Worm (Caenorhabditis elegans) whole organism, mixed stage, embryonic: ENCODE results near the gene F36H12.5.
"Not testable (repeated sequence)": the region's sequence is repeated elsewhere in the genome, so short reads cannot be mapped to it uniquely, and the experiment has no call there.

ENCODE experiments used
- M03D4.4 ChIP-seq: sonication (generic microtip); optimal IDR thresholded peaks from 2 replicates; lab custom pipeline; 2017; ENCODE audit warnings: mild to moderate bottlenecking, missing genetic modification characterization, missing compliant biosample characterization
- bed-3 ChIP-seq: fragments of 200-800 bp; sonication (Bioruptor generic); optimal IDR thresholded peaks from 3 replicates; lab custom pipeline; 2018; ENCODE audit warnings: mild to moderate bottlenecking, missing genetic modification characterization, moderate library complexity, missing compliant biosample characterization
- blmp-1 ChIP-seq: fragments of 150-350 bp; optimal IDR thresholded peaks from 2 replicates; lab custom pipeline; 2014; ENCODE audit warnings: missing biosample characterization, missing genetic modification characterization
- ceh-39 ChIP-seq: fragments of 150-350 bp; optimal IDR thresholded peaks from 2 replicates; lab custom pipeline; 2014; ENCODE audit warnings: missing biosample characterization, missing genetic modification characterization
- ceh-43 ChIP-seq: fragments of 200-800 bp; sonication (Bioruptor generic); optimal IDR thresholded peaks from 2 replicates; lab custom pipeline; 2018; ENCODE audit warnings: mild to moderate bottlenecking, missing genetic modification characterization, moderate library complexity, missing compliant biosample characterization
- ceh-83 ChIP-seq: fragments of 200-800 bp; sonication (Bioruptor generic); optimal IDR thresholded peaks from 2 replicates; lab custom pipeline; 2018; ENCODE audit warnings: mild to moderate bottlenecking, missing genetic modification characterization, missing compliant biosample characterization
- cnd-1 ChIP-seq: fragments of 200-800 bp; sonication (Bioruptor generic); optimal IDR thresholded peaks from 2 replicates; lab custom pipeline; 2018; ENCODE audit warnings: mild to moderate bottlenecking, missing genetic modification characterization, missing compliant biosample characterization
- drap-1 ChIP-seq: fragments of 200-800 bp; sonication (Bioruptor generic); optimal IDR thresholded peaks from 3 replicates; lab custom pipeline; 2018; ENCODE audit warnings: mild to moderate bottlenecking, missing genetic modification characterization, missing compliant biosample characterization
- elt-1 ChIP-seq: sonication (generic microtip); optimal IDR thresholded peaks from 2 replicates; lab custom pipeline; 2017; ENCODE audit warnings: missing genetic modification characterization, mild to moderate bottlenecking, missing compliant biosample characterization, antibody characterized with exemption, moderate library complexity, borderline replicate concordance; ENCODE audit not compliant: insufficient read depth
- elt-3 ChIP-seq: fragments of 150-350 bp; optimal IDR thresholded peaks from 2 replicates; lab custom pipeline; 2014; ENCODE audit warnings: missing biosample characterization, missing genetic modification characterization
- flh-1 ChIP-seq: fragments of 200-800 bp; sonication (Bioruptor generic); optimal IDR thresholded peaks from 2 replicates; lab custom pipeline; 2018; ENCODE audit warnings: mild to moderate bottlenecking, missing genetic modification characterization, moderate library complexity, missing compliant biosample characterization
- ham-2 ChIP-seq: fragments of 200-800 bp; sonication (Bioruptor generic); optimal IDR thresholded peaks from 2 replicates; lab custom pipeline; 2018; ENCODE audit warnings: mild to moderate bottlenecking, missing genetic modification characterization, missing compliant biosample characterization
- hlh-1 ChIP-seq: fragments of 150-350 bp; optimal IDR thresholded peaks from 2 replicates; lab custom pipeline; 2014; ENCODE audit warnings: missing biosample characterization, missing genetic modification reagents, missing genetic modification characterization
- lin-32 ChIP-seq: fragments of 200-800 bp; sonication (Bioruptor generic); optimal IDR thresholded peaks from 2 replicates; lab custom pipeline; 2018; ENCODE audit warnings: mild to moderate bottlenecking, missing genetic modification characterization, missing compliant biosample characterization
- mep-1 ChIP-seq: fragments of 150-350 bp; optimal IDR thresholded peaks from 2 replicates; lab custom pipeline; 2017; ENCODE audit warnings: missing biosample characterization, missing genetic modification reagents, missing genetic modification characterization, inconsistent platforms
- mls-2 ChIP-seq: sonication (generic microtip); optimal IDR thresholded peaks from 2 replicates; lab custom pipeline; 2016; ENCODE audit warnings: mild to moderate bottlenecking, missing genetic modification characterization, moderate library complexity, missing compliant biosample characterization
- nhr-12 ChIP-seq: fragments of 150-350 bp; optimal IDR thresholded peaks from 2 replicates; lab custom pipeline; 2014; ENCODE audit warnings: missing biosample characterization, missing genetic modification characterization
- nhr-2 ChIP-seq: fragments of 150-350 bp; optimal IDR thresholded peaks from 2 replicates; lab custom pipeline; 2014; ENCODE audit warnings: missing biosample characterization, missing genetic modification characterization
- nhr-237 ChIP-seq: fragments of 150-350 bp; optimal IDR thresholded peaks from 2 replicates; lab custom pipeline; 2014; ENCODE audit warnings: missing biosample characterization, missing genetic modification characterization
- nhr-28 ChIP-seq: fragments of 150-350 bp; optimal IDR thresholded peaks from 2 replicates; lab custom pipeline; 2014; ENCODE audit warnings: missing biosample characterization, missing genetic modification characterization
- pha-4 ChIP-seq: fragments of 150-350 bp; optimal IDR thresholded peaks from 2 replicates; lab custom pipeline; 2018; ENCODE audit warnings: missing biosample characterization, missing genetic modification reagents, missing genetic modification characterization
- sem-2 ChIP-seq: fragments of 200-800 bp; sonication (Bioruptor generic); optimal IDR thresholded peaks from 2 replicates; lab custom pipeline; 2018; ENCODE audit warnings: mild to moderate bottlenecking, missing genetic modification characterization, missing compliant biosample characterization
- snpc-4 ChIP-seq: fragments of 150-350 bp; optimal IDR thresholded peaks from 2 replicates; lab custom pipeline; 2014; ENCODE audit warnings: missing biosample characterization, missing genetic modification characterization
- sptf-1 ChIP-seq: sonication (generic microtip); optimal IDR thresholded peaks from 2 replicates; lab custom pipeline; 2017; ENCODE audit warnings: mild to moderate bottlenecking, missing genetic modification characterization, moderate library complexity, missing compliant biosample characterization
- unc-120 ChIP-seq: sonication (generic microtip); optimal IDR thresholded peaks from 2 replicates; lab custom pipeline; 2017; ENCODE audit warnings: missing genetic modification characterization, missing compliant biosample characterization; ENCODE audit not compliant: poor library complexity, severe bottlenecking
- unc-39 ChIP-seq: fragments of 150-350 bp; optimal IDR thresholded peaks from 2 replicates; lab custom pipeline; 2014; ENCODE audit warnings: missing biosample characterization, missing genetic modification characterization
- unc-62 ChIP-seq: fragments of 150-350 bp; optimal IDR thresholded peaks from 2 replicates; lab custom pipeline; 2014; ENCODE audit warnings: missing biosample characterization, missing genetic modification reagents, missing genetic modification characterization
- zip-8 ChIP-seq: fragments of 150-350 bp; optimal IDR thresholded peaks from 2 replicates; lab custom pipeline; 2014; ENCODE audit warnings: missing biosample characterization, missing genetic modification characterization

Gene F36H12.5

ce11 chrIV:5288932-5289331 is 22.4 kb downstream of the F36H12.5 start:
- TF ChIP-seq mep-1 (tag; lab: Kevin White, UChicago) (no peak), ceh-43 (GFP tag; lab: Kevin White, UChicago) (no peak), nhr-237 (tag; lab: Kevin White, UChicago) (no peak), lin-32 (GFP tag; lab: Kevin White, UChicago) (no peak), nhr-12 (tag; lab: Kevin White, UChicago) (no peak), hlh-1 (no peak), ham-2 (GFP tag; lab: Kevin White, UChicago) (no peak), flh-1 (GFP tag; lab: Kevin White, UChicago) (no peak), mls-2 (tag; lab: Kevin White, UChicago) (no peak), nhr-28 (tag; lab: Kevin White, UChicago) (no peak), unc-62 (no peak)

ce11 chrIV:5290547-5290946 is 24.0 kb downstream of the F36H12.5 start, which contains the start of gene nlp-47:
Gene nlp-47 (plus strand): TSS chrIV:5290847.
- no peak for TF ChIP-seq M03D4.4 (tag; lab: Kevin White, UChicago)
- no peak for TF ChIP-seq nhr-2 (tag; lab: Kevin White, UChicago)
- TF ChIP-seq pha-4 (tag; lab: Kevin White, UChicago) = no peak
- TF ChIP-seq hlh-1 = no peak
- no peak for TF ChIP-seq ceh-39 (tag; lab: Kevin White, UChicago)
- TF ChIP-seq sptf-1 (tag; lab: Kevin White, UChicago) = no peak
- no peak for TF ChIP-seq unc-62
- no peak for TF ChIP-seq ceh-83 (GFP tag; lab: Kevin White, UChicago)
- no peak for TF ChIP-seq elt-1 (tag; lab: Kevin White, UChicago)

ce11 chrIV:5291207-5291606 is 24.6 kb downstream of the F36H12.5 start:
- TF ChIP-seq zip-8 (tag; lab: Kevin White, UChicago) (no peak), ceh-43 (GFP tag; lab: Kevin White, UChicago) (no peak), hlh-1 (no peak), nhr-2 (tag; lab: Kevin White, UChicago) (no peak), pha-4 (tag; lab: Kevin White, UChicago) (no peak), elt-3 (tag; lab: Kevin White, UChicago) (no peak), unc-39 (tag; lab: Kevin White, UChicago) (no peak), drap-1 (GFP tag; lab: Kevin White, UChicago) (no peak), nhr-12 (tag; lab: Kevin White, UChicago) (no peak), snpc-4 (tag; lab: Kevin White, UChicago) (no peak), elt-1 (tag; lab: Kevin White, UChicago) (no peak)

ce11 chrIV:5294467-5294866 is 27.9 kb downstream of the F36H12.5 start:
- TF ChIP-seq bed-3 (no peak), blmp-1 (no peak), ceh-83 (GFP tag; lab: Kevin White, UChicago) (no peak), drap-1 (GFP tag; lab: Kevin White, UChicago) (no peak), nhr-28 (tag; lab: Kevin White, UChicago) (no peak), unc-62 (no peak), sem-2 (GFP tag; lab: Kevin White, UChicago) (no peak), sptf-1 (tag; lab: Kevin White, UChicago) (no peak), nhr-237 (tag; lab: Kevin White, UChicago) (no peak), mls-2 (tag; lab: Kevin White, UChicago) (no peak), elt-1 (tag; lab: Kevin White, UChicago) (no peak), cnd-1 (tag; lab: Kevin White, UChicago) (no peak), pha-4 (tag; lab: Kevin White, UChicago) (no peak)

ce11 chrIV:5295240-5295639 is 28.7 kb downstream of the F36H12.5 start, which contains the start of gene msp-51:
Gene msp-51 (minus strand): TSS chrIV:5295340.
- not testable (repeated sequence) for TF ChIP-seq mls-2 (tag; lab: Kevin White, UChicago); ceh-83 (GFP tag; lab: Kevin White, UChicago); ham-2 (GFP tag; lab: Kevin White, UChicago)

- no peak for TF ChIP-seq unc-120 (tag; lab: Kevin White, UChicago)
- no peak for TF ChIP-seq drap-1 (GFP tag; lab: Kevin White, UChicago)
- TF ChIP-seq, all 35 proteins: peak for 0
Observed at ce11 chrIV:5297436-5298012, 30.9 kb downstream of the F36H12.5 start, which contains the start of the genes ZK354.6 and msp-113. Gene ZK354.6 (minus strand): TSS chrIV:5297536. Gene msp-113 (plus strand): TSS chrIV:5297962.
